Fruit fly (Drosophila melanogaster) whole organism, embryonic: Measurements from ENCODE around the gene Lrch.

Experiments used
- ATbp ChIP-seq: fragments of 200-800 bp; sonication (Bioruptor generic); optimal IDR thresholded peaks from 2 replicates; lab custom pipeline; 2017; ENCODE audit warnings: missing biosample characterization, mild to moderate bottlenecking, missing genetic modification characterization, missing genetic modification reagents
- Atf6 ChIP-seq: fragments of 200-800 bp; sonication (Bioruptor generic); IDR thresholded peaks from 2 replicates; pipeline ENCODE4 v1.3.6; 2022; ENCODE audit warnings: missing biosample characterization, missing genetic modification characterization
- B-H2 ChIP-seq: fragments of 200-800 bp; sonication (Bioruptor generic); optimal IDR thresholded peaks from 2 replicates; lab custom pipeline; 2018; ENCODE audit warnings: missing biosample characterization, mild to moderate bottlenecking, missing genetic modification characterization
- Blimp-1 ChIP-seq: fragments of 200-800 bp; sonication (Bioruptor generic); optimal IDR thresholded peaks from 3 replicates; lab custom pipeline; 2018; ENCODE audit warnings: missing biosample characterization, missing genetic modification characterization, mild to moderate bottlenecking, moderate library complexity, missing genetic modification reagents
- CG1024 ChIP-seq: fragments of 200-800 bp; sonication (Bioruptor generic); IDR thresholded peaks from 2 replicates; pipeline ENCODE4 v1.3.6; 2022; ENCODE audit warnings: missing biosample characterization, missing genetic modification characterization
- CG10267 ChIP-seq: fragments of 200-800 bp; sonication (Bioruptor generic); optimal IDR thresholded peaks from 2 replicates; lab custom pipeline; 2018; ENCODE audit warnings: missing biosample characterization, mild to moderate bottlenecking, missing genetic modification characterization, moderate library complexity
- CG10462 ChIP-seq: fragments of 200-800 bp; sonication (Bioruptor generic); optimal IDR thresholded peaks from 2 replicates; lab custom pipeline; 2016; ENCODE audit warnings: missing biosample characterization, missing genetic modification characterization
- CG1233 ChIP-seq: fragments of 200-800 bp; sonication (Bioruptor generic); optimal IDR thresholded peaks from 4 replicates; lab custom pipeline; 2018; ENCODE audit warnings: missing biosample characterization, mild to moderate bottlenecking, missing genetic modification characterization
- CG12942 ChIP-seq: fragments of 200-800 bp; sonication (Bioruptor generic); optimal IDR thresholded peaks from 3 replicates; lab custom pipeline; 2016; ENCODE audit warnings: missing biosample characterization, missing genetic modification characterization
- CG13775 ChIP-seq: fragments of 200-800 bp; sonication (Bioruptor generic); optimal IDR thresholded peaks from 3 replicates; lab custom pipeline; 2017; ENCODE audit warnings: missing biosample characterization, mild to moderate bottlenecking, missing genetic modification characterization
- CG14441 ChIP-seq: fragments of 200-800 bp; sonication (Bioruptor generic); IDR thresholded peaks from 2 replicates; pipeline ENCODE4 v1.3.6; 2022; ENCODE audit warnings: missing biosample characterization, missing genetic modification characterization
- CG18619 ChIP-seq: fragments of 200-800 bp; sonication (Bioruptor generic); optimal IDR thresholded peaks from 3 replicates; lab custom pipeline; 2017; ENCODE audit warnings: missing biosample characterization, mild to moderate bottlenecking, missing genetic modification characterization
- CG2202 ChIP-seq: fragments of 200-800 bp; sonication (Bioruptor generic); optimal IDR thresholded peaks from 2 replicates; lab custom pipeline; 2018; ENCODE audit warnings: missing biosample characterization, mild to moderate bottlenecking, missing genetic modification characterization
- CG31388 ChIP-seq: fragments of 200-800 bp; sonication (Bioruptor generic); optimal IDR thresholded peaks from 2 replicates; lab custom pipeline; 2016; ENCODE audit warnings: missing biosample characterization, missing genetic modification characterization
- CG3407 ChIP-seq: fragments of 200-800 bp; sonication (Bioruptor generic); optimal IDR thresholded peaks from 2 replicates; lab custom pipeline; 2018; ENCODE audit warnings: missing biosample characterization, mild to moderate bottlenecking, missing genetic modification characterization
- CG4328 ChIP-seq: fragments of 200-800 bp; sonication (Bioruptor generic); optimal IDR thresholded peaks from 3 replicates; lab custom pipeline; 2017; ENCODE audit warnings: missing biosample characterization, missing genetic modification reagents, missing genetic modification characterization
- CG4617 ChIP-seq: fragments of 200-800 bp; sonication (Bioruptor generic); optimal IDR thresholded peaks from 3 replicates; lab custom pipeline; 2016; ENCODE audit warnings: missing biosample characterization, missing genetic modification characterization, borderline replicate concordance
- CG6272 ChIP-seq: fragments of 200-800 bp; sonication (Bioruptor generic); IDR thresholded peaks from 2 replicates; pipeline ENCODE4 v1.3.6; 2022; ENCODE audit warnings: missing biosample characterization, missing genetic modification characterization
- CG8765 ChIP-seq: fragments of 200-800 bp; sonication (Bioruptor generic); IDR thresholded peaks from 2 replicates; pipeline ENCODE4 v1.3.6; 2022; ENCODE audit warnings: missing biosample characterization, missing genetic modification characterization
- CG9797 ChIP-seq: fragments of 200-800 bp; sonication (Bioruptor generic); optimal IDR thresholded peaks from 3 replicates; lab custom pipeline; 2018; ENCODE audit warnings: missing biosample characterization, mild to moderate bottlenecking, missing genetic modification characterization
- D ChIP-seq, 2 experiments: fragments of 200-800 bp in 1 of 2; fragments of >200 bp in 1 of 2; sonication (Bioruptor generic) in 1 of 2; optimal IDR thresholded peaks; 2 replicates in 1 of 2; 3 replicates in 1 of 2; lab custom pipeline; 2017; ENCODE audit warnings: mild to moderate bottlenecking in 1 of 2, missing biosample characterization in 1 of 2, missing genetic modification characterization in 1 of 2, missing genetic modification reagents in 1 of 2
- D19A ChIP-seq: fragments of 200-800 bp; optimal IDR thresholded peaks from 3 replicates; lab custom pipeline; 2019; ENCODE audit warnings: missing biosample characterization, mild to moderate bottlenecking, missing genetic modification characterization, moderate library complexity
- E2f2 ChIP-seq: fragments of 200-800 bp; sonication (Bioruptor generic); IDR thresholded peaks from 2 replicates; pipeline ENCODE4 v1.3.6; 2022; ENCODE audit warnings: missing biosample characterization, missing genetic modification characterization
- GATAe ChIP-seq: fragments of 200-800 bp; sonication (Bioruptor generic); conservative IDR thresholded peaks from 2 replicates; pipeline ENCODE4 v1.3.6; 2022; ENCODE audit warnings: missing biosample characterization, missing genetic modification characterization
- HmgD ChIP-seq: fragments of 200-800 bp; sonication (Bioruptor generic); optimal IDR thresholded peaks from 3 replicates; lab custom pipeline; 2016; ENCODE audit warnings: missing biosample characterization, missing genetic modification characterization
- Jarid2 ChIP-seq: fragments of 200-800 bp; sonication (Bioruptor generic); optimal IDR thresholded peaks from 3 replicates; lab custom pipeline; 2017; ENCODE audit warnings: mild to moderate bottlenecking, missing biosample characterization, missing genetic modification reagents, missing genetic modification characterization
- Meics ChIP-seq: fragments of 200-800 bp; sonication (Bioruptor generic); optimal IDR thresholded peaks from 2 replicates; lab custom pipeline; 2017; ENCODE audit warnings: missing biosample characterization, mild to moderate bottlenecking, missing genetic modification characterization
- Neu2 ChIP-seq: fragments of 200-800 bp; sonication (Bioruptor generic); optimal IDR thresholded peaks from 3 replicates; lab custom pipeline; 2016; ENCODE audit warnings: missing biosample characterization, missing genetic modification characterization, borderline replicate concordance
- Ptx1 ChIP-seq: fragments of 200-800 bp; sonication (Bioruptor generic); IDR thresholded peaks from 2 replicates; pipeline ENCODE4 v1.3.6; 2022; ENCODE audit warnings: missing biosample characterization, missing genetic modification characterization
- Sox100B ChIP-seq: fragments of 200-800 bp; sonication (Bioruptor generic); optimal IDR thresholded peaks from 3 replicates; lab custom pipeline; 2018; ENCODE audit warnings: missing biosample characterization, mild to moderate bottlenecking, missing genetic modification characterization
- Sox102F ChIP-seq: fragments of 200-800 bp; sonication (Bioruptor generic); optimal IDR thresholded peaks from 2 replicates; lab custom pipeline; 2018; ENCODE audit warnings: missing biosample characterization, mild to moderate bottlenecking, missing genetic modification characterization, moderate library complexity
- YL-1 ChIP-seq: fragments of 200-800 bp; sonication (Bioruptor generic); optimal IDR thresholded peaks from 3 replicates; lab custom pipeline; 2017; ENCODE audit warnings: missing biosample characterization, mild to moderate bottlenecking, missing genetic modification characterization
- abd-A ChIP-seq: fragments of 200-800 bp; sonication (Bioruptor generic); optimal IDR thresholded peaks from 3 replicates; lab custom pipeline; 2019; ENCODE audit warnings: missing biosample characterization, mild to moderate bottlenecking, missing genetic modification characterization, moderate library complexity
- ap ChIP-seq: fragments of 200-800 bp; sonication (Bioruptor generic); IDR thresholded peaks from 2 replicates; pipeline ENCODE4 v1.3.6; 2022; ENCODE audit warnings: missing biosample characterization, missing genetic modification characterization
- dimm ChIP-seq: fragments of 200-800 bp; sonication (Bioruptor generic); IDR thresholded peaks from 2 replicates; pipeline ENCODE4 v1.3.6; 2022; ENCODE audit warnings: missing biosample characterization, missing genetic modification characterization
- dmrt99B ChIP-seq: fragments of 200-800 bp; sonication (Bioruptor generic); optimal IDR thresholded peaks from 2 replicates; lab custom pipeline; 2018; ENCODE audit warnings: missing biosample characterization, mild to moderate bottlenecking, missing genetic modification characterization, moderate library complexity
- dpn ChIP-seq, 2 experiments: fragments of 200-800 bp; sonication (Bioruptor generic); optimal IDR thresholded peaks; 3 replicates each; lab custom pipeline; 2016; ENCODE audit warnings: missing biosample characterization in 2 of 2, missing genetic modification characterization in 2 of 2
- ewg ChIP-seq: fragments of 200-800 bp; sonication (Bioruptor generic); optimal IDR thresholded peaks from 3 replicates; lab custom pipeline; 2017; ENCODE audit warnings: mild to moderate bottlenecking, missing biosample characterization, missing genetic modification reagents, missing genetic modification characterization
- fd3F ChIP-seq: fragments of 200-800 bp; sonication (Bioruptor generic); optimal IDR thresholded peaks from 2 replicates; lab custom pipeline; 2018; ENCODE audit warnings: missing biosample characterization, mild to moderate bottlenecking, missing genetic modification characterization, moderate library complexity
- gem ChIP-seq: fragments of 200-800 bp; sonication (Bioruptor generic); optimal IDR thresholded peaks from 2 replicates; lab custom pipeline; 2019; ENCODE audit warnings: missing biosample characterization, mild to moderate bottlenecking, missing genetic modification characterization, moderate library complexity
- gro ChIP-seq: fragments of 200-800 bp; sonication (Bioruptor generic); optimal IDR thresholded peaks from 2 replicates; lab custom pipeline; 2016; ENCODE audit warnings: missing biosample characterization, missing genetic modification characterization
- jing ChIP-seq: fragments of 200-800 bp; sonication (Bioruptor generic); optimal IDR thresholded peaks from 2 replicates; lab custom pipeline; 2018; ENCODE audit warnings: missing biosample characterization, mild to moderate bottlenecking, missing genetic modification characterization
- psq ChIP-seq: fragments of 200-800 bp; sonication (Bioruptor generic); optimal IDR thresholded peaks from 2 replicates; lab custom pipeline; 2017; ENCODE audit warnings: missing biosample characterization, missing genetic modification characterization
- schlank ChIP-seq: fragments of 200-800 bp; sonication (Bioruptor generic); optimal IDR thresholded peaks from 2 replicates; lab custom pipeline; 2018; ENCODE audit warnings: missing biosample characterization, mild to moderate bottlenecking, missing genetic modification characterization
- slbo ChIP-seq: fragments of 200-800 bp; sonication (Bioruptor generic); IDR thresholded peaks from 2 replicates; pipeline ENCODE4 v1.3.6; 2022; ENCODE audit warnings: missing biosample characterization, missing genetic modification characterization
- slou ChIP-seq: fragments of 200-800 bp; sonication (Bioruptor generic); optimal IDR thresholded peaks from 3 replicates; lab custom pipeline; 2016; ENCODE audit warnings: missing biosample characterization, missing genetic modification characterization
- tin ChIP-seq: fragments of 200-800 bp; sonication (Bioruptor generic); optimal IDR thresholded peaks from 3 replicates; lab custom pipeline; 2016; ENCODE audit warnings: missing biosample characterization, missing genetic modification characterization
- tup ChIP-seq: fragments of 200-800 bp; sonication (Bioruptor generic); optimal IDR thresholded peaks from 2 replicates; lab custom pipeline; 2016; ENCODE audit warnings: missing biosample characterization, mild to moderate bottlenecking, missing genetic modification characterization, moderate library complexity
- usp ChIP-seq: fragments of >200 bp; optimal IDR thresholded peaks from 2 replicates; lab custom pipeline; 2017; ENCODE audit warnings: missing biosample characterization, missing genetic modification characterization
- zfh2 ChIP-seq: fragments of 200-800 bp; sonication (Bioruptor generic); optimal IDR thresholded peaks from 2 replicates; lab custom pipeline; 2016; ENCODE audit warnings: missing biosample characterization, missing genetic modification characterization

Lrch gene

dm6 chr2L:17382318-17382717, 1.6 kb downstream of the Lrch start (continued):
- TF ChIP-seq Sox102F (GFP tag; lab: Kevin White, UChicago) (peak; percentile 81), B-H2 (GFP tag; lab: Kevin White, UChicago) (peak; percentile 69), CG18619 (GFP tag; lab: Kevin White, UChicago) (peak; percentile 54), tin (GFP tag; lab: Kevin White, UChicago) (peak; percentile 57), CG10267 (peak; percentile 66), dimm (GFP tag; lab: Robert Waterston, UW) (no peak), ewg (GFP tag; lab: Kevin White, UChicago) (peak; percentile 41), D (optimal IDR thresholded peaks at IDR 0.05; lab: Kevin White, UChicago) (no peak), D (GFP tag; optimal IDR thresholded peaks at IDR 0.05; lab: Kevin White, UChicago) (peak; percentile 80), CG8765 (GFP tag; lab: Robert Waterston, UW) (no peak), slbo (peak; percentile 59), CG9797 (GFP tag; lab: Kevin White, UChicago) (no peak), CG4617 (peak; percentile 25), gem (tag; lab: Kevin White, UChicago) (peak; percentile 89), CG13775 (GFP tag; lab: Kevin White, UChicago) (peak; percentile 65), HmgD (GFP tag; lab: Kevin White, UChicago) (no peak), Jarid2 (GFP tag; lab: Kevin White, UChicago) (no peak), CG12942 (peak; percentile 31), zfh2 (peak; percentile 55), dmrt99B (peak; percentile 84), ap (no peak), Meics (GFP tag; lab: Kevin White, UChicago) (peak; percentile 72), Neu2 (GFP tag; lab: Kevin White, UChicago) (no peak), dpn (GFP tag; optimal IDR thresholded peaks at IDR 0.05; lab: Kevin White, UChicago) (peak; percentile 9 to 78), Atf6 (GFP tag; lab: Robert Waterston, UW) (peak; percentile 63; the same call in 1 of the 2 replicates), CG3407 (GFP tag; lab: Kevin White, UChicago) (peak; percentile 72), abd-A (peak; percentile 56), E2f2 (GFP tag; lab: Robert Waterston, UW) (0 out of 2 replicates have a peak, but pooled peaks have one; percentile 26), slou (GFP tag; lab: Kevin White, UChicago) (peak; percentile 40), ATbp (GFP tag; lab: Kevin White, UChicago) (peak; percentile 74), Ptx1 (GFP tag; lab: Robert Waterston, UW) (peak; percentile 37; the same call in 1 of the 2 replicates), CG6272 (GFP tag; lab: Robert Waterston, UW) (no peak), CG2202 (tag; lab: Kevin White, UChicago) (peak; percentile 82), Blimp-1 (GFP tag; lab: Kevin White, UChicago) (peak; percentile 84), D19A (tag; lab: Kevin White, UChicago) (peak; percentile 81), Sox100B (GFP tag; lab: Kevin White, UChicago) (peak; percentile 79), psq (GFP tag; lab: Kevin White, UChicago) (no peak), gro (no peak), usp (GFP tag; lab: Kevin White, UChicago) (no peak), CG14441 (GFP tag; lab: Robert Waterston, UW) (0 out of 2 replicates have a peak, but pooled peaks have one; percentile 33), CG1024 (no peak), YL-1 (GFP tag; lab: Kevin White, UChicago) (no peak), CG10462 (GFP tag; lab: Kevin White, UChicago) (peak; percentile 58), tup (GFP tag; lab: Kevin White, UChicago) (no peak), GATAe (GFP tag; lab: Robert Waterston, UW) (no peak; the same call in 1 of the 2 replicates), CG31388 (peak; percentile 3), fd3F (GFP tag; lab: Kevin White, UChicago) (peak; percentile 2), jing (GFP tag; lab: Kevin White, UChicago) (peak; percentile 38), schlank (no peak), CG4328 (GFP tag; lab: Kevin White, UChicago) (peak; percentile 72), CG1233 (GFP tag; lab: Kevin White, UChicago) (peak; percentile 81)
